Fruit fly (Drosophila melanogaster): ENCODE measurements around the gene CG42394.

The CG42394 gene

dm6 chr3R:10849515-10849973, at the start of gene CG42394:
Gene CG42394, plus strand, starts transcription at chr3R:10849825.
- no peak for TF ChIP-seq CG8478 (optimal IDR thresholded peaks at IDR 0.05)
- TF ChIP-seq Dll (optimal IDR thresholded peaks at IDR 0.05) = no peak
- no peak for TF ChIP-seq EcR (GFP tag; optimal IDR thresholded peaks at IDR 0.05)
- no peak for TF ChIP-seq psq (optimal IDR thresholded peaks at IDR 0.05)
- TF ChIP-seq usp (GFP tag; optimal IDR thresholded peaks at IDR 0.05) = no peak
- no peak for TF ChIP-seq pan (optimal IDR thresholded peaks at IDR 0.05)

DNA sequence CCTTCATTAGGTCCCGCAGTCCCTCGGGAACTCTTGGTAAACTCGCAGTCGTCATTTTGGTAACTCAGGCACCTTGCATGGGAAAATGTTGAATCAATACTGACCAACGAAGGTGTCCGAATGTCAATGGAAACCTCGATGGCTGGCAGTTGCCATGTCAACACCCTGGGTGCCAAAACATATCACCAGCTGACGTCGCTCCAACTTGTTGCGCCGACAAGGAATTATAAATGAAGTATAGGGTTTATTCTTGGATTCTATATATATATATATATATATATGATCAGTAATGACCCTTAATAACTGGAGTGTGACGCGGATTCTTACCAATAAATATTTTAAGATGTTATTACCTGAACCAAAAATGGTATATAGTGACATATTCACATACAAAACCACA, 45.8 kb upstream of the CG42394 start, which contains the start of gene CG14692:
CG14692 (minus strand) TSS at position 101 of the 400 bp plus-strand sequence.
- TF ChIP-seq EcR (GFP tag; optimal IDR thresholded peaks at IDR 0.05) (no peak), usp (GFP tag; optimal IDR thresholded peaks at IDR 0.05) (no peak), Dll (optimal IDR thresholded peaks at IDR 0.05) (no peak), pan (optimal IDR thresholded peaks at IDR 0.05) (no peak)

dm6 chr3R:10815032-10815431, 34.6 kb upstream of the CG42394 start, which contains the start of the genes CG14693 and TTLL15:
Gene CG14693, minus strand, starts transcription at chr3R:10815047.
Gene TTLL15, plus strand, starts transcription at chr3R:10815288.
- TF ChIP-seq CG8478 (optimal IDR thresholded peaks at IDR 0.05) (no peak), usp (GFP tag; optimal IDR thresholded peaks at IDR 0.05) (no peak), Dll (optimal IDR thresholded peaks at IDR 0.05) (no peak), EcR (GFP tag; optimal IDR thresholded peaks at IDR 0.05) (no peak), pan (optimal IDR thresholded peaks at IDR 0.05) (no peak), psq (optimal IDR thresholded peaks at IDR 0.05) (no peak)

dm6 chr3R:10826796-10827524, 22.7 kb upstream of the CG42394 start, which contains the start of gene Cad86C:
Gene Cad86C, plus strand, starts transcription at chr3R:10827079.
- TF ChIP-seq Dll (optimal IDR thresholded peaks at IDR 0.05) (peak; percentile 84), CG8478 (optimal IDR thresholded peaks at IDR 0.05) (no peak)

- no peak for TF ChIP-seq usp (GFP tag; optimal IDR thresholded peaks at IDR 0.05)
- TF ChIP-seq EcR (GFP tag; optimal IDR thresholded peaks at IDR 0.05) = no peak
- no peak for TF ChIP-seq Dll (optimal IDR thresholded peaks at IDR 0.05)
- TF ChIP-seq CG8478 (optimal IDR thresholded peaks at IDR 0.05) = no peak
These were observed 20.9 kb upstream of the CG42394 start for dm6 chr3R:10828688-10829087.

DNA sequence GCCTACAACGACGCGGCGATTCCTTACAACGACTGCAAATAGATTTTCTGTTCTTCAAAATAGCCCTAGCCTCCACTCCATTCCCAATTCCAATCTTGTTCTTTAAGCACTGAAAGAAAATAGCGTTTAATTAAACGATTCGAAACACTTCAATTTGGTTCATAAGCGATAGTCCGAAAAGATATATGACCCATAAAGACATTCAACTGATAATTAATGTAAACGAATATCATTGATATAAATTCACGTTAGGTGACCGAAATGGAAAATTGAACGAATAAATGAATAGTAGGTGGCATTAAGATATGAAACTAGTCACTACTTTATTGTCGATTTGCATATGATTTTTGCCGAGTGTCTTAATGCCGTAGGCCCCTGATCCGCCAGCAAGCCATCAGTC, 19.9 kb upstream of the CG42394 start:
- no peak for TF ChIP-seq CG8478 (optimal IDR thresholded peaks at IDR 0.05)
- TF ChIP-seq psq (optimal IDR thresholded peaks at IDR 0.05) = no peak
- TF ChIP-seq usp (GFP tag; optimal IDR thresholded peaks at IDR 0.05) = no peak
- TF ChIP-seq EcR (GFP tag; optimal IDR thresholded peaks at IDR 0.05) = no peak
- no peak for TF ChIP-seq Dll (optimal IDR thresholded peaks at IDR 0.05)
- no peak for TF ChIP-seq pan (optimal IDR thresholded peaks at IDR 0.05)

DNA sequence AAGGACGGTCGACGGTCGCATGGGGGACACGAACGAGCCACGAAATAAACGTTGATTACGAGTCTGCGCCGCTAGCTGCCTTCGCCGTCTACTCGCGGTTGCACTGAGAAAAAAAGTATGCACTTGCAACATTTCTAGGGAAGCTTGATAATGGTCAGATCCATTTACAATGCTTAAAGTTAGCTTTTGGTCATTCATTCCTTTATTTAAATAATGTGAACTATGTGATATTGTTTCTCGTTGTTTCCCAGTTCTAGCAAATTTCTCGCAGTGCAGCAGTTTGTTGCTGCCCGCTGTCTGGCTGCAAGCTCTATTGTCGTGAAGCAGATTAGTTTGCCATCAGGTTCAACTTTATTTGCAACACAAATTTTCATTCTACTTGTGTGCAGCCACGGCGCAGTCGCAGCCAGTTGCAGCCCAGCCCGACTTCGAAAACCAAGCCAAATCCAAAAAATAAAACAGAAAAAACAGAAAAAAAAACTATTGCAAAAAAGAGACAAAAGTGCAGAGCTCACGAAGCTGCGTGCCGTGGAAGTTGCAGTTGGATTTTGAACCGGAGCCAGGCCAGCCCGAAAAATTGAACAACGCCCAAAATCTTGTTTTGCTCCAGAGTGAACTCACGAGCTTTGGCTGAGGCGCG, 17.0 kb upstream of the CG42394 start:
- no peak for TF ChIP-seq usp (GFP tag; optimal IDR thresholded peaks at IDR 0.05)
- no peak for TF ChIP-seq CG8478 (optimal IDR thresholded peaks at IDR 0.05)
- no peak for TF ChIP-seq pan (optimal IDR thresholded peaks at IDR 0.05)
- no peak for TF ChIP-seq psq (optimal IDR thresholded peaks at IDR 0.05)
- TF ChIP-seq EcR (GFP tag; optimal IDR thresholded peaks at IDR 0.05) = no peak
- TF ChIP-seq Dll (optimal IDR thresholded peaks at IDR 0.05) = no peak

- no peak for TF ChIP-seq psq (optimal IDR thresholded peaks at IDR 0.05)
- no peak for TF ChIP-seq CG8478 (optimal IDR thresholded peaks at IDR 0.05)
- no peak for TF ChIP-seq EcR (GFP tag; optimal IDR thresholded peaks at IDR 0.05)
- TF ChIP-seq pan (optimal IDR thresholded peaks at IDR 0.05) = no peak
- no peak for TF ChIP-seq usp (GFP tag; optimal IDR thresholded peaks at IDR 0.05)
- no peak for TF ChIP-seq Dll (optimal IDR thresholded peaks at IDR 0.05)
These were observed 14.7 kb upstream of the CG42394 start for dm6 chr3R:10834893-10835292.

DNA sequence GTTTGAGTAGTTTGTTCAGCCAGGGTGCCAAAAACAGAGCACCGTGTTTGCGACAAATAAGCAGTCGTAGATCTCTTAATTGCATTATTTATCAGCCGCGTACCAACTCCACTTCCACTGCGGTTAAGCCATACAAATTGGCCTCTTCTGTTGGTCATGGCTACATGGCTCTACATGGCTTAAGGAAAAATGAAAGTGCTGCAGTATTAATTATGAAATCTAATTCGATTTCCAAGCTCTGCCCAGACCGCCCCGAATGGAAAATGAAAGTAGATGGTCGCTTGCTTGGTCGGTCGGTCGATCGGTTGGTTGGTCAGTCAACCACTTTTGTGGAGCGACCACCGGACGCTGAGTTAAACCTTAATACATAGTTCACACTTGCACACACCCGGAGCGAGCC, 12.7 kb upstream of the CG42394 start:
- TF ChIP-seq psq (optimal IDR thresholded peaks at IDR 0.05) (no peak), EcR (GFP tag; optimal IDR thresholded peaks at IDR 0.05) (no peak), pan (optimal IDR thresholded peaks at IDR 0.05) (no peak), CG8478 (optimal IDR thresholded peaks at IDR 0.05) (no peak), usp (GFP tag; optimal IDR thresholded peaks at IDR 0.05) (no peak), Dll (optimal IDR thresholded peaks at IDR 0.05) (no peak)

- TF ChIP-seq Dll (optimal IDR thresholded peaks at IDR 0.05) = no peak
- no peak for TF ChIP-seq psq (optimal IDR thresholded peaks at IDR 0.05)
- no peak for TF ChIP-seq CG8478 (optimal IDR thresholded peaks at IDR 0.05)
- TF ChIP-seq usp (GFP tag; optimal IDR thresholded peaks at IDR 0.05) = no peak
These were observed 7.2 kb upstream of the CG42394 start for dm6 chr3R:10842422-10842821.

- TF ChIP-seq pan (optimal IDR thresholded peaks at IDR 0.05) = peak; percentile 44
- no peak for TF ChIP-seq psq (optimal IDR thresholded peaks at IDR 0.05)
These were observed 1.0 kb downstream of the CG42394 start for dm6 chr3R:10850636-10851035.

dm6 chr3R:10852232-10852774, 2.7 kb downstream of the CG42394 start, which contains the start of gene CG4565:
Gene CG4565, plus strand, starts transcription at chr3R:10852724.
- TF ChIP-seq EcR (GFP tag; optimal IDR thresholded peaks at IDR 0.05) (no peak), usp (GFP tag; optimal IDR thresholded peaks at IDR 0.05) (no peak), pan (optimal IDR thresholded peaks at IDR 0.05) (no peak), CG8478 (optimal IDR thresholded peaks at IDR 0.05) (no peak), psq (optimal IDR thresholded peaks at IDR 0.05) (no peak), Dll (optimal IDR thresholded peaks at IDR 0.05) (no peak)

Measured in whole organism.